Worm (Caenorhabditis elegans) whole organism, early embryonic: Measurements from ENCODE around the gene C27B7.2.

Source experiments
- F13C5.2 ChIP-seq: sonication (generic microtip); optimal IDR thresholded peaks from 2 replicates; lab custom pipeline; 2017; ENCODE audit warnings: mild to moderate bottlenecking, missing genetic modification characterization, inconsistent platforms, missing compliant biosample characterization
- aly-1 ChIP-seq: sonication (generic microtip); optimal IDR thresholded peaks from 2 replicates; lab custom pipeline; 2016; ENCODE audit warnings: missing genetic modification characterization, missing compliant biosample characterization
- ama-1 ChIP-seq: fragments of 150-350 bp; optimal IDR thresholded peaks from 2 replicates; lab custom pipeline; 2014
- hmbx-1 ChIP-seq: sonication (generic microtip); optimal IDR thresholded peaks from 2 replicates; lab custom pipeline; 2016; ENCODE audit warnings: mild to moderate bottlenecking, missing genetic modification characterization, missing compliant biosample characterization
- hnd-1 ChIP-seq: sonication (generic microtip); optimal IDR thresholded peaks from 2 replicates; lab custom pipeline; 2016; ENCODE audit warnings: missing genetic modification characterization, missing compliant biosample characterization
- scrt-1 ChIP-seq: fragments of 200-800 bp; sonication (Bioruptor generic); IDR thresholded peaks from 2 replicates; pipeline ENCODE4 v1.3.6; 2022; ENCODE audit warnings: missing genetic modification characterization, missing compliant biosample characterization
- sea-1 ChIP-seq: fragments of 200-800 bp; sonication (Bioruptor generic); conservative IDR thresholded peaks from 2 replicates; pipeline ENCODE4 v1.3.6; 2022; ENCODE audit warnings: missing genetic modification characterization, missing compliant biosample characterization

- TF ChIP-seq hnd-1 (tag; lab: Kevin White, UChicago), result no peak
- no peak for TF ChIP-seq scrt-1
- no peak for TF ChIP-seq aly-1
- no peak for TF ChIP-seq hmbx-1
- no peak for TF ChIP-seq F13C5.2
- TF ChIP-seq ama-1 (lab: Kevin White, UChicago), result no peak
- TF ChIP-seq sea-1 (GFP tag; lab: Robert Waterston, UW), result no peak
Measured at ce11 chrIV:8845922-8846321, 46.7 kb upstream of the C27B7.2 start.
